Worm (Caenorhabditis elegans): Measurements from ENCODE around the gene med-1.

Gene med-1

ce11 chrX:12472232-12472631 lies 41.8 kb downstream of the med-1 start:
- TF ChIP-seq lin-32 (GFP tag; optimal IDR thresholded peaks at IDR 0.05), result no peak
- TF ChIP-seq nhr-76 (tag; optimal IDR thresholded peaks at IDR 0.05), result no peak
- no peak for TF ChIP-seq sem-2 (GFP tag; optimal IDR thresholded peaks at IDR 0.05)
- no peak for TF ChIP-seq nhr-28 (tag; optimal IDR thresholded peaks at IDR 0.05)
- no peak for TF ChIP-seq unc-39 (tag; optimal IDR thresholded peaks at IDR 0.05)
- no peak for TF ChIP-seq ceh-39 (tag; optimal IDR thresholded peaks at IDR 0.05)
- no peak for TF ChIP-seq lin-13 (tag; optimal IDR thresholded peaks at IDR 0.05)
- no peak for TF ChIP-seq ceh-43 (GFP tag; optimal IDR thresholded peaks at IDR 0.05)
- no peak for TF ChIP-seq hlh-1 (tag; optimal IDR thresholded peaks at IDR 0.05)
- no peak for TF ChIP-seq unc-120 (tag; optimal IDR thresholded peaks at IDR 0.05; ENCODE audit: poor library complexity, severe bottlenecking)
- no peak for TF ChIP-seq nhr-12 (tag; optimal IDR thresholded peaks at IDR 0.05)
- no peak for TF ChIP-seq cnd-1 (tag; optimal IDR thresholded peaks at IDR 0.05)
- no peak for TF ChIP-seq mep-1 (tag; optimal IDR thresholded peaks at IDR 0.05)

- TF ChIP-seq flh-1 (GFP tag; optimal IDR thresholded peaks at IDR 0.05), result no peak
- TF ChIP-seq sptf-1 (tag; optimal IDR thresholded peaks at IDR 0.05), result no peak
- no peak for TF ChIP-seq blmp-1 (tag; optimal IDR thresholded peaks at IDR 0.05)
- no peak for TF ChIP-seq unc-39 (tag; optimal IDR thresholded peaks at IDR 0.05)
- TF ChIP-seq nhr-12 (tag; optimal IDR thresholded peaks at IDR 0.05), result no peak
- TF ChIP-seq nhr-237 (tag; optimal IDR thresholded peaks at IDR 0.05), result no peak
- no peak for TF ChIP-seq mab-5 (tag; optimal IDR thresholded peaks at IDR 0.05)
- no peak for TF ChIP-seq sem-2 (GFP tag; optimal IDR thresholded peaks at IDR 0.05)
- TF ChIP-seq snpc-4 (tag; optimal IDR thresholded peaks at IDR 0.05), result no peak
- no peak for TF ChIP-seq cnd-1 (tag; optimal IDR thresholded peaks at IDR 0.05)
- TF ChIP-seq unc-62 (GFP tag; optimal IDR thresholded peaks at IDR 0.05), result no peak
- no peak for TF ChIP-seq bed-3 (GFP tag; optimal IDR thresholded peaks at IDR 0.05)
- TF ChIP-seq lsy-2 (tag; optimal IDR thresholded peaks at IDR 0.05), result no peak
- TF ChIP-seq nhr-76 (tag; optimal IDR thresholded peaks at IDR 0.05), result no peak
- TF ChIP-seq ztf-11 (tag; optimal IDR thresholded peaks at IDR 0.05), result no peak
- TF ChIP-seq ceh-83 (GFP tag; optimal IDR thresholded peaks at IDR 0.05), result no peak
- TF ChIP-seq nhr-2 (tag; optimal IDR thresholded peaks at IDR 0.05), result no peak
- no peak for TF ChIP-seq mls-2 (tag; optimal IDR thresholded peaks at IDR 0.05)
- no peak for TF ChIP-seq pha-4 (tag; optimal IDR thresholded peaks at IDR 0.05)
- no peak for TF ChIP-seq elt-3 (tag; optimal IDR thresholded peaks at IDR 0.05)
Measured at ce11 chrX:12476412-12476811, 46.0 kb downstream of the med-1 start.

- TF ChIP-seq snpc-4 (tag; optimal IDR thresholded peaks at IDR 0.05), result no peak
- TF ChIP-seq lsy-2 (tag; optimal IDR thresholded peaks at IDR 0.05), result no peak
- TF ChIP-seq elt-1 (tag; optimal IDR thresholded peaks at IDR 0.05; ENCODE audit: borderline replicate concordance, insufficient read depth), result no peak
- no peak for TF ChIP-seq blmp-1 (tag; optimal IDR thresholded peaks at IDR 0.05)
- no peak for TF ChIP-seq pha-4 (tag; optimal IDR thresholded peaks at IDR 0.05)
- no peak for TF ChIP-seq sem-2 (GFP tag; optimal IDR thresholded peaks at IDR 0.05)
- TF ChIP-seq ztf-11 (tag; optimal IDR thresholded peaks at IDR 0.05), result no peak
- no peak for TF ChIP-seq nhr-12 (tag; optimal IDR thresholded peaks at IDR 0.05)
- no peak for TF ChIP-seq M03D4.4 (tag; optimal IDR thresholded peaks at IDR 0.05)
- no peak for TF ChIP-seq elt-3 (tag; optimal IDR thresholded peaks at IDR 0.05)
- no peak for TF ChIP-seq mep-1 (tag; optimal IDR thresholded peaks at IDR 0.05)
- TF ChIP-seq unc-62 (GFP tag; optimal IDR thresholded peaks at IDR 0.05), result no peak
- TF ChIP-seq nhr-2 (tag; optimal IDR thresholded peaks at IDR 0.05), result no peak
- TF ChIP-seq ceh-39 (tag; optimal IDR thresholded peaks at IDR 0.05), result no peak
Measured at ce11 chrX:12477341-12477740, 46.9 kb downstream of the med-1 start, which contains the start of gene F45E6.1. Gene F45E6.1 (minus strand): TSS chrX:12477441.

- TF ChIP-seq lin-13 (tag; optimal IDR thresholded peaks at IDR 0.05) (no peak), nhr-237 (tag; optimal IDR thresholded peaks at IDR 0.05) (no peak), M03D4.4 (tag; optimal IDR thresholded peaks at IDR 0.05) (no peak), pha-4 (tag; optimal IDR thresholded peaks at IDR 0.05) (no peak), bed-3 (GFP tag; optimal IDR thresholded peaks at IDR 0.05) (no peak), mls-2 (tag; optimal IDR thresholded peaks at IDR 0.05) (no peak), nhr-28 (tag; optimal IDR thresholded peaks at IDR 0.05) (no peak), sem-2 (GFP tag; optimal IDR thresholded peaks at IDR 0.05) (no peak), unc-62 (GFP tag; optimal IDR thresholded peaks at IDR 0.05) (no peak), nhr-76 (tag; optimal IDR thresholded peaks at IDR 0.05) (no peak), snpc-4 (tag; optimal IDR thresholded peaks at IDR 0.05) (no peak), nhr-2 (tag; optimal IDR thresholded peaks at IDR 0.05) (no peak), mep-1 (tag; optimal IDR thresholded peaks at IDR 0.05) (no peak), blmp-1 (tag; optimal IDR thresholded peaks at IDR 0.05) (no peak)
Measured at ce11 chrX:12478465-12478864, 48.1 kb downstream of the med-1 start.

ce11 chrX:12479027-12479426 lies 48.6 kb downstream of the med-1 start:
- peak; percentile 95 for TF ChIP-seq ces-1 (GFP tag; optimal IDR thresholded peaks at IDR 0.05)
- no peak for TF ChIP-seq blmp-1 (tag; optimal IDR thresholded peaks at IDR 0.05)
